Worm (Caenorhabditis elegans) whole organism, L2 larva: ENCODE measurements around the gene E02C12.6.

ENCODE experiments used
- C34F6.9 ChIP-seq: fragments of 150-350 bp; optimal IDR thresholded peaks from 2 replicates; lab custom pipeline; 2014; ENCODE audit warnings: missing biosample characterization, missing genetic modification characterization
- F13H6.1 ChIP-seq: sonication (generic microtip); optimal IDR thresholded peaks from 2 replicates; lab custom pipeline; 2016; ENCODE audit warnings: missing genetic modification characterization, missing compliant biosample characterization
- R02D3.7 ChIP-seq: fragments of 150-350 bp; optimal IDR thresholded peaks from 2 replicates; lab custom pipeline; 2014; ENCODE audit warnings: missing biosample characterization, missing genetic modification characterization
- alr-1 ChIP-seq: fragments of 150-350 bp; optimal IDR thresholded peaks from 2 replicates; lab custom pipeline; 2014; ENCODE audit warnings: missing biosample characterization, missing genetic modification characterization
- aly-2 ChIP-seq: fragments of 150-350 bp; optimal IDR thresholded peaks from 2 replicates; lab custom pipeline; 2014; ENCODE audit warnings: missing biosample characterization, missing genetic modification characterization
- ama-1 ChIP-seq: fragments of 150-350 bp; optimal IDR thresholded peaks from 2 replicates; lab custom pipeline; 2018; ENCODE audit warnings: inconsistent platforms
- blmp-1 ChIP-seq: sonication (generic microtip); optimal IDR thresholded peaks from 2 replicates; lab custom pipeline; 2017; ENCODE audit warnings: missing genetic modification characterization, mild to moderate bottlenecking, missing compliant biosample characterization, antibody characterized with exemption, moderate library complexity; ENCODE audit not compliant: insufficient read depth
- ceh-82 ChIP-seq: fragments of 150-350 bp; optimal IDR thresholded peaks from 2 replicates; lab custom pipeline; 2014; ENCODE audit warnings: missing biosample characterization, missing genetic modification characterization
- crh-2 ChIP-seq: sonication (generic microtip); optimal IDR thresholded peaks from 2 replicates; lab custom pipeline; 2017; ENCODE audit warnings: missing biosample characterization, missing genetic modification characterization
- dmd-4 ChIP-seq: sonication (generic microtip); optimal IDR thresholded peaks from 2 replicates; lab custom pipeline; 2017; ENCODE audit warnings: missing biosample characterization, missing genetic modification characterization
- egl-27 ChIP-seq: sonication (generic microtip); optimal IDR thresholded peaks from 3 replicates; lab custom pipeline; 2017; ENCODE audit warnings: missing biosample characterization, missing genetic modification reagents, missing genetic modification characterization
- elt-1 ChIP-seq: fragments of 150-350 bp; optimal IDR thresholded peaks from 2 replicates; lab custom pipeline; 2014; ENCODE audit warnings: missing biosample characterization, missing genetic modification characterization
- elt-3 ChIP-seq: sonication (generic microtip); optimal IDR thresholded peaks from 2 replicates; lab custom pipeline; 2017; ENCODE audit warnings: missing biosample characterization, missing genetic modification characterization
- fos-1 ChIP-seq: fragments of 150-350 bp; optimal IDR thresholded peaks from 2 replicates; lab custom pipeline; 2014; ENCODE audit warnings: missing biosample characterization, missing genetic modification characterization
- gmeb-1 ChIP-seq: fragments of 150-350 bp; optimal IDR thresholded peaks from 2 replicates; lab custom pipeline; 2014; ENCODE audit warnings: missing biosample characterization, missing genetic modification characterization
- lin-11 ChIP-seq: fragments of 150-350 bp; sonication (generic microtip); optimal IDR thresholded peaks from 2 replicates; lab custom pipeline; 2014; ENCODE audit warnings: missing biosample characterization, missing genetic modification characterization, inconsistent platforms, mixed read lengths
- lin-13 ChIP-seq: fragments of 150-350 bp; optimal IDR thresholded peaks from 2 replicates; lab custom pipeline; 2014; ENCODE audit warnings: missing biosample characterization, missing genetic modification reagents, missing genetic modification characterization
- lsy-2 ChIP-seq, 2 experiments: fragments of 150-350 bp in 1 of 2; sonication (generic microtip) in 1 of 2; optimal IDR thresholded peaks; 2 replicates each; lab custom pipeline; 2014 to 2017; ENCODE audit warnings: missing biosample characterization in 2 of 2, missing genetic modification characterization in 2 of 2
- mab-5 ChIP-seq: fragments of 150-350 bp; optimal IDR thresholded peaks from 2 replicates; lab custom pipeline; 2014; ENCODE audit warnings: missing biosample characterization, missing genetic modification characterization
- mbf-1 ChIP-seq: sonication (generic microtip); optimal IDR thresholded peaks from 2 replicates; lab custom pipeline; 2017; ENCODE audit warnings: missing biosample characterization, missing genetic modification characterization
- mdl-1 ChIP-seq, 2 experiments: fragments of 150-350 bp in 1 of 2; sonication (generic microtip) in 1 of 2; optimal IDR thresholded peaks; 2 replicates each; lab custom pipeline; 2017; ENCODE audit warnings: missing biosample characterization in 2 of 2, missing genetic modification characterization in 2 of 2
- nhr-10 ChIP-seq: sonication (generic microtip); optimal IDR thresholded peaks from 2 replicates; lab custom pipeline; 2017; ENCODE audit warnings: missing biosample characterization, missing genetic modification characterization
- nhr-11 ChIP-seq: fragments of 150-350 bp; optimal IDR thresholded peaks from 2 replicates; lab custom pipeline; 2014; ENCODE audit warnings: missing biosample characterization, missing genetic modification characterization
- nhr-12 ChIP-seq: fragments of 150-350 bp; optimal IDR thresholded peaks from 2 replicates; lab custom pipeline; 2014; ENCODE audit warnings: missing biosample characterization, missing genetic modification characterization
- nhr-129 ChIP-seq: fragments of 150-350 bp; optimal IDR thresholded peaks from 2 replicates; lab custom pipeline; 2014; ENCODE audit warnings: missing biosample characterization, missing genetic modification characterization
- nhr-21 ChIP-seq: fragments of 150-350 bp; optimal IDR thresholded peaks from 2 replicates; lab custom pipeline; 2014; ENCODE audit warnings: missing biosample characterization, missing genetic modification characterization
- nhr-23 ChIP-seq: fragments of 150-350 bp; optimal IDR thresholded peaks from 2 replicates; lab custom pipeline; 2014; ENCODE audit warnings: missing biosample characterization, missing genetic modification reagents, missing genetic modification characterization
- nhr-237 ChIP-seq: fragments of 150-350 bp; optimal IDR thresholded peaks from 2 replicates; lab custom pipeline; 2014; ENCODE audit warnings: missing biosample characterization, missing genetic modification characterization
- nhr-25 ChIP-seq: fragments of 150-350 bp; sonication (generic microtip); optimal IDR thresholded peaks from 3 replicates; lab custom pipeline; 2014; ENCODE audit warnings: missing biosample characterization, missing genetic modification characterization
- nhr-6 ChIP-seq: fragments of 150-350 bp; optimal IDR thresholded peaks from 2 replicates; lab custom pipeline; 2014; ENCODE audit warnings: missing biosample characterization, missing genetic modification characterization
- nhr-77 ChIP-seq: fragments of 150-350 bp; optimal IDR thresholded peaks from 2 replicates; lab custom pipeline; 2014; ENCODE audit warnings: missing biosample characterization, missing genetic modification characterization
- peb-1 ChIP-seq: fragments of 150-350 bp; optimal IDR thresholded peaks from 2 replicates; lab custom pipeline; 2014; ENCODE audit warnings: missing biosample characterization, missing genetic modification characterization
- sem-4 ChIP-seq: fragments of 150-350 bp; optimal IDR thresholded peaks from 2 replicates; lab custom pipeline; 2014; ENCODE audit warnings: missing biosample characterization, missing genetic modification reagents, missing genetic modification characterization
- skn-1 ChIP-seq: sonication (generic microtip); optimal IDR thresholded peaks from 2 replicates; lab custom pipeline; 2017; ENCODE audit warnings: missing biosample characterization, missing genetic modification characterization
- sma-3 ChIP-seq: sonication (generic microtip); optimal IDR thresholded peaks from 2 replicates; lab custom pipeline; 2016; ENCODE audit warnings: missing genetic modification reagents, missing genetic modification characterization, missing compliant biosample characterization
- sma-9 ChIP-seq, 2 experiments: fragments of 150-350 bp in 1 of 2; sonication (generic microtip) in 1 of 2; optimal IDR thresholded peaks; 2 replicates each; lab custom pipeline; 2014 to 2016; ENCODE audit warnings: missing genetic modification characterization in 2 of 2, mild to moderate bottlenecking in 1 of 2, missing biosample characterization in 1 of 2, missing compliant biosample characterization in 1 of 2, missing genetic modification reagents in 1 of 2, moderate library complexity in 1 of 2
- snpc-4 ChIP-seq: fragments of 150-350 bp; optimal IDR thresholded peaks from 2 replicates; lab custom pipeline; 2014; ENCODE audit warnings: missing biosample characterization, missing genetic modification characterization
- unc-39 ChIP-seq: fragments of 150-350 bp; optimal IDR thresholded peaks from 2 replicates; lab custom pipeline; 2014; ENCODE audit warnings: missing biosample characterization, missing genetic modification characterization
- unc-55 ChIP-seq: fragments of 150-350 bp; sonication (generic microtip); optimal IDR thresholded peaks from 3 replicates; lab custom pipeline; 2014; ENCODE audit warnings: missing biosample characterization, missing genetic modification reagents, missing genetic modification characterization
- unc-62 ChIP-seq: fragments of 150-350 bp; optimal IDR thresholded peaks from 2 replicates; lab custom pipeline; 2014; ENCODE audit warnings: missing biosample characterization, missing genetic modification reagents, missing genetic modification characterization
- zag-1 ChIP-seq: fragments of 150-350 bp; optimal IDR thresholded peaks from 2 replicates; lab custom pipeline; 2014; ENCODE audit warnings: missing biosample characterization, missing genetic modification characterization
- ztf-1 ChIP-seq: fragments of 200-800 bp; sonication (Bioruptor generic); conservative IDR thresholded peaks from 2 replicates; pipeline ENCODE4 v1.3.6; 2022; ENCODE audit warnings: missing genetic modification characterization, missing compliant biosample characterization
- ztf-11 ChIP-seq: sonication (generic microtip); optimal IDR thresholded peaks from 2 replicates; lab custom pipeline; 2017; ENCODE audit warnings: missing biosample characterization, missing genetic modification characterization
- ztf-4 ChIP-seq: fragments of 150-350 bp; optimal IDR thresholded peaks from 2 replicates; lab custom pipeline; 2014; ENCODE audit warnings: missing biosample characterization, missing genetic modification characterization

The E02C12.6 gene

DNA sequence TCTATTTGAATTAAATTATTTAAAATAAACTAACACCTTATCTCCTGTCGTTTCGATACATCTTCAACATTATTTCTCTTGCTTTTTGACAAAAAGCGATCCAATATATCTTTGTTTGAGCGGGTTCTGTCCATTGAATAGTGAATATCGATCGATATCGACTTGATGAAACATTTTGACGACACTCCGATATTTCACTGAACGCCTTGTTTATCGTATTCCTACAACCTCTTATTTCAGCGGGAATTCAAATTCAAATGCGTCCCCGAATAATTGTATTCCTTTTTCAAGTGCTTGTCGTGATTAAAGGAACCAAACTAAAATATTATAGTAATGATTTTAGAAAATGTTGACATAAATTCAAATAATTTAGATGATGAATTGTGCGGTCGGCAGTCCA, 24.1 kb downstream of the E02C12.6 start, which contains the start of the genes K07B1.7 and try-5:
K07B1.7 (minus strand) TSS at position 159 of the 400 bp plus-strand sequence.
try-5 (plus strand) TSS at position 241 of the 400 bp plus-strand sequence.
- TF ChIP-seq zag-1, result no peak
- no peak for TF ChIP-seq snpc-4 (tag; lab: Kevin White, UChicago)
- TF ChIP-seq nhr-6 (tag; lab: Kevin White, UChicago), result peak; percentile 29
- no peak for TF ChIP-seq unc-39
- no peak for TF ChIP-seq sem-4 (tag; lab: Kevin White, UChicago)
- peak; percentile 36 for TF ChIP-seq sma-3
- TF ChIP-seq nhr-129, result peak; percentile 79
- TF ChIP-seq unc-55 (GFP tag; lab: Kevin White, UChicago), result peak; percentile 94
- peak in 1 of 2 experiments; percentile 80 for TF ChIP-seq lsy-2 (tag; optimal IDR thresholded peaks at IDR 0.05; lab: Kevin White, UChicago)
- TF ChIP-seq C34F6.9, result peak; percentile 83
- TF ChIP-seq egl-27 (tag; lab: Kevin White, UChicago), result peak; percentile 29
- TF ChIP-seq blmp-1 (tag; lab: Kevin White, UChicago), result no peak
- peak; percentile 57 for TF ChIP-seq nhr-21
- no peak for TF ChIP-seq nhr-77
- peak; percentile 88 for TF ChIP-seq R02D3.7 (tag; lab: Kevin White, UChicago)
- no peak for TF ChIP-seq ztf-4 (tag; lab: Kevin White, UChicago)
- TF ChIP-seq aly-2 (tag; lab: Kevin White, UChicago), result no peak
- no peak for TF ChIP-seq ceh-82 (tag; lab: Kevin White, UChicago)
- peak; percentile 95 for TF ChIP-seq gmeb-1
- TF ChIP-seq ama-1, result peak; percentile 64
- no peak for TF ChIP-seq nhr-23 (tag; lab: Kevin White, UChicago)
- peak; percentile 26 for TF ChIP-seq lin-13
- peak; percentile 18 for TF ChIP-seq sma-9 (GFP tag; optimal IDR thresholded peaks at IDR 0.05; lab: Kevin White, UChicago)
- no peak for TF ChIP-seq sma-9 (tag; optimal IDR thresholded peaks at IDR 0.05; lab: Kevin White, UChicago)
- peak; percentile 53 for TF ChIP-seq crh-2 (tag; lab: Kevin White, UChicago)
- peak; percentile 7 for TF ChIP-seq fos-1
- TF ChIP-seq elt-1, result no peak

DNA sequence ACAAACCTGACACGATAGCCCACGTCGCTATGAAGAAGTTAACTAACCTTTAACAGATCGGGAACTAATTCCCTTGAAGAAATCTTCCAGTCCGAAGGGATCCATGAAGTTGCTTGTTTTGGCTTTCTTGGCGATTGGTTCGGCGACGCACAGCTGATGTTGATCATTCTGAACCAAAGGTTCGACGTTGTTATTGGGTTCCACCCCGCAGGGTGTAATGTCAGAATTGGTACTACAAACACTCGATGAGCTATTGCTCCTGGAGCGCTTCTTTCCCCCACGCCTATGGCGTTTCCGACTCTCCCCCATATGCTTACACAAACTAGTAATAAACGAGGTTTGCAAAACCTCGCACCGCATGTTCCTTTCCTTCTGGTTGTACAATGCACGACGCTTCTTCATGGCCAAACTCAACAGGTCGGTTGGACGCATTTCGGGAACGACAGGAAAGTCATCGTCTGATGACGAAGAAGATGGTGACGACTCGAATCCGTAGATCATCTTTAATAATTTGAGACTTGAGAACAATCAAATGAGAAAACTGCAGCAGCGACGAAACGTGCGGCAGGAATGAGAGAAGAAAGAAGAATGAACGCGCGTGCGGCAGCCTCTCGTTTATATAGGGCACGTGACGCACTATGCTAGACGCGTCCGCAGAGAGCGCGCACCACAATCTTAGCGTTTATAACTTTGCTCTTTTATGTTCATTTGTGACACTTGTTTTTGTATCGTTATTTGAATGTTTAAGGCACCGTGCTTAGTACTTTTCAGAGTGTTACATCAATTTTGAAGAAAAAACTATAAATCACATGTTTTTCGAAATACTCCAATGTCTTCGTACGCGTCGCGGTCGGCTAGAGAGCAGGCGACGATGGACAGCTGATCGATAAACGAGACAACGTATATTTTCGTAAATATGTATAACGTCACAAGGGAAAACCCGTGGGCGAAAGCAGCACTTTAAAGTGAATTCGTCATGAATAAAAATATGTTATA, 27.0 kb downstream of the E02C12.6 start, which contains the start of gene tos-1:
tos-1 (minus strand) TSS at position 575 of the 996 bp plus-strand sequence.
- TF ChIP-seq peb-1 (no peak), unc-39 (peak; percentile 51), zag-1 (peak; percentile 94), elt-1 (no peak), elt-3 (tag; lab: Kevin White, UChicago) (no peak), C34F6.9 (peak; percentile 99), unc-62 (GFP tag; lab: Kevin White, UChicago) (peak; percentile 74), crh-2 (tag; lab: Kevin White, UChicago) (peak; percentile 98), nhr-25 (tag; lab: Kevin White, UChicago) (peak; percentile 98), blmp-1 (tag; lab: Kevin White, UChicago) (peak; percentile 89), nhr-10 (tag; lab: Kevin White, UChicago) (peak; percentile 86), lin-13 (peak; percentile 93), nhr-129 (peak; percentile 95), mdl-1 (tag; optimal IDR thresholded peaks at IDR 0.05; lab: Kevin White, UChicago) (peak; percentile 98 to 99), ztf-4 (tag; lab: Kevin White, UChicago) (peak; percentile 91), nhr-77 (peak; percentile 88), lin-11 (tag; lab: Kevin White, UChicago) (peak; percentile 74), nhr-6 (tag; lab: Kevin White, UChicago) (peak; percentile 96), unc-55 (GFP tag; lab: Kevin White, UChicago) (peak; percentile 91), fos-1 (peak; percentile 95), ztf-1 (peak; percentile 94; the same call in 1 of the 2 replicates), aly-2 (tag; lab: Kevin White, UChicago) (peak; percentile 43), nhr-23 (tag; lab: Kevin White, UChicago) (peak; percentile 30), skn-1 (tag; lab: Kevin White, UChicago) (no peak), lsy-2 (tag; optimal IDR thresholded peaks at IDR 0.05; lab: Kevin White, UChicago) (peak; percentile 91 to 95), nhr-11 (tag; lab: Kevin White, UChicago) (peak; percentile 79), alr-1 (tag; lab: Kevin White, UChicago) (no peak), gmeb-1 (peak; percentile 92), mbf-1 (tag; lab: Kevin White, UChicago) (no peak), sem-4 (tag; lab: Kevin White, UChicago) (peak; percentile 96), ztf-11 (peak; percentile 32), dmd-4 (no peak), ama-1 (peak; percentile 99), ceh-82 (tag; lab: Kevin White, UChicago) (peak; percentile 82), R02D3.7 (tag; lab: Kevin White, UChicago) (peak; percentile 64), F13H6.1 (tag; lab: Kevin White, UChicago) (peak; percentile 99), mab-5 (tag; lab: Kevin White, UChicago) (peak; percentile 96), nhr-21 (peak; percentile 98), sma-3 (peak; percentile 100), nhr-12 (tag; lab: Kevin White, UChicago) (no peak), sma-9 (GFP tag; optimal IDR thresholded peaks at IDR 0.05; lab: Kevin White, UChicago) (peak; percentile 90), sma-9 (tag; optimal IDR thresholded peaks at IDR 0.05; lab: Kevin White, UChicago) (no peak), nhr-237 (tag; lab: Kevin White, UChicago) (peak; percentile 71), egl-27 (tag; lab: Kevin White, UChicago) (peak; percentile 95)
